Fruit fly (Drosophila melanogaster) whole organism, prepupa: ENCODE results near the gene numb.
A peak's percentile ranks its signal among the peaks of the same experiment; 100 is the strongest.

Source experiments
- CG10631 ChIP-seq: fragments of 200-800 bp; sonication (Bioruptor generic); optimal IDR thresholded peaks from 2 replicates; lab custom pipeline; 2016; ENCODE audit warnings: missing biosample characterization, missing genetic modification characterization
- CG10669 ChIP-seq: fragments of 200-800 bp; sonication (Bioruptor generic); optimal IDR thresholded peaks from 3 replicates; lab custom pipeline; 2018; ENCODE audit warnings: missing biosample characterization, mild to moderate bottlenecking, missing genetic modification characterization, moderate library complexity
- CG11762 ChIP-seq: fragments of 200-800 bp; sonication (Bioruptor generic); optimal IDR thresholded peaks from 3 replicates; lab custom pipeline; 2016; ENCODE audit warnings: missing biosample characterization, missing genetic modification characterization; ENCODE audit not compliant: insufficient read depth
- CG11902 ChIP-seq: fragments of 200-800 bp; sonication (Bioruptor generic); optimal IDR thresholded peaks from 3 replicates; lab custom pipeline; 2016; ENCODE audit warnings: missing biosample characterization, missing genetic modification characterization
- CG15336 ChIP-seq: fragments of 200-800 bp; sonication (Bioruptor generic); IDR thresholded peaks from 2 replicates; pipeline ENCODE4 v1.3.6; 2022; ENCODE audit warnings: missing biosample characterization, missing genetic modification characterization
- CG32006 ChIP-seq: fragments of 200-800 bp; sonication (Bioruptor generic); optimal IDR thresholded peaks from 3 replicates; lab custom pipeline; 2017; ENCODE audit warnings: missing biosample characterization, mild to moderate bottlenecking, missing genetic modification characterization
- CG34406 ChIP-seq: fragments of 200-800 bp; sonication (Bioruptor generic); optimal IDR thresholded peaks from 3 replicates; lab custom pipeline; 2016; ENCODE audit warnings: missing biosample characterization, missing genetic modification characterization
- CG6163 ChIP-seq: fragments of 200-800 bp; sonication (Bioruptor generic); IDR thresholded peaks from 3 replicates; pipeline ENCODE4 v1.3.6; 2022; ENCODE audit warnings: missing biosample characterization, missing genetic modification characterization
- CG6792 ChIP-seq: fragments of 200-800 bp; sonication (Bioruptor generic); optimal IDR thresholded peaks from 3 replicates; lab custom pipeline; 2016; ENCODE audit warnings: missing biosample characterization, missing genetic modification characterization
- CG6808 ChIP-seq: fragments of 200-800 bp; sonication (Bioruptor generic); optimal IDR thresholded peaks from 3 replicates; lab custom pipeline; 2017; ENCODE audit warnings: missing biosample characterization, missing genetic modification characterization, mild to moderate bottlenecking, moderate library complexity, missing genetic modification reagents
- CG8632 ChIP-seq: fragments of 200-800 bp; sonication (Bioruptor generic); optimal IDR thresholded peaks from 3 replicates; lab custom pipeline; 2016; ENCODE audit warnings: missing biosample characterization, missing genetic modification characterization
- Eip75B ChIP-seq: fragments of 200-800 bp; sonication (Bioruptor generic); optimal IDR thresholded peaks from 3 replicates; lab custom pipeline; 2016; ENCODE audit warnings: missing biosample characterization, missing genetic modification characterization
- Eip93F ChIP-seq: fragments of 200-800 bp; sonication (Bioruptor generic); optimal IDR thresholded peaks from 2 replicates; lab custom pipeline; 2016; ENCODE audit warnings: missing biosample characterization, mild to moderate bottlenecking, missing genetic modification characterization
- Ets21C ChIP-seq: fragments of 200-800 bp; sonication (Bioruptor generic); optimal IDR thresholded peaks from 3 replicates; lab custom pipeline; 2016; ENCODE audit warnings: missing biosample characterization, missing genetic modification characterization
- Ets96B ChIP-seq: fragments of 200-800 bp; optimal IDR thresholded peaks from 2 replicates; lab custom pipeline; 2019; ENCODE audit warnings: missing biosample characterization, mild to moderate bottlenecking, missing genetic modification characterization, moderate library complexity
- Gug ChIP-seq: fragments of 200-800 bp; sonication (Bioruptor generic); IDR thresholded peaks from 2 replicates; pipeline ENCODE4 v1.3.6; 2022; ENCODE audit warnings: missing biosample characterization, missing genetic modification characterization
- Hr38 ChIP-seq: sonication (Bioruptor generic); optimal IDR thresholded peaks from 2 replicates; lab custom pipeline; 2016; ENCODE audit warnings: missing biosample characterization, missing genetic modification characterization
- Hr39 ChIP-seq: fragments of 200-800 bp; sonication (Bioruptor generic); optimal IDR thresholded peaks from 2 replicates; lab custom pipeline; 2016; ENCODE audit warnings: missing biosample characterization, missing genetic modification characterization
- Hr4 ChIP-seq: fragments of 200-800 bp; sonication (Bioruptor generic); optimal IDR thresholded peaks from 3 replicates; lab custom pipeline; 2016; ENCODE audit warnings: missing biosample characterization, missing genetic modification characterization
- Lpt ChIP-seq: fragments of 200-800 bp; sonication (Bioruptor generic); optimal IDR thresholded peaks from 3 replicates; lab custom pipeline; 2016; ENCODE audit warnings: missing biosample characterization, missing genetic modification characterization
- OdsH ChIP-seq: fragments of 200-800 bp; sonication (Bioruptor generic); optimal IDR thresholded peaks from 3 replicates; lab custom pipeline; 2016; ENCODE audit warnings: missing biosample characterization, missing genetic modification characterization
- Sox102F ChIP-seq: fragments of 200-800 bp; sonication (Bioruptor generic); optimal IDR thresholded peaks from 2 replicates; lab custom pipeline; 2016; ENCODE audit warnings: missing biosample characterization, mild to moderate bottlenecking, missing genetic modification characterization
- Sox15 ChIP-seq: fragments of 200-800 bp; sonication (Bioruptor generic); optimal IDR thresholded peaks from 3 replicates; lab custom pipeline; 2016; ENCODE audit warnings: missing biosample characterization, missing genetic modification characterization
- acj6 ChIP-seq: fragments of 200-800 bp; sonication (Bioruptor generic); optimal IDR thresholded peaks from 3 replicates; lab custom pipeline; 2016; ENCODE audit warnings: missing biosample characterization, missing genetic modification characterization
- dsx ChIP-seq: fragments of 200-800 bp; optimal IDR thresholded peaks from 3 replicates; lab custom pipeline; 2019; ENCODE audit warnings: missing biosample characterization, mild to moderate bottlenecking, missing genetic modification characterization, moderate library complexity; ENCODE audit not compliant: poor library complexity, severe bottlenecking
- eg ChIP-seq: fragments of 200-800 bp; sonication (Bioruptor generic); IDR thresholded peaks from 3 replicates; pipeline ENCODE4 v1.3.6; 2022; ENCODE audit warnings: missing biosample characterization, missing genetic modification characterization
- esn ChIP-seq: fragments of 200-800 bp; sonication (Bioruptor generic); optimal IDR thresholded peaks from 2 replicates; lab custom pipeline; 2016; ENCODE audit warnings: missing biosample characterization, mild to moderate bottlenecking, missing genetic modification characterization, moderate library complexity
- fd59A ChIP-seq: fragments of 200-800 bp; sonication (Bioruptor generic); optimal IDR thresholded peaks from 2 replicates; lab custom pipeline; 2017; ENCODE audit warnings: missing biosample characterization, mild to moderate bottlenecking, missing genetic modification characterization, missing genetic modification reagents
- fd85E ChIP-seq: fragments of 200-800 bp; sonication (Bioruptor generic); optimal IDR thresholded peaks from 3 replicates; lab custom pipeline; 2016; ENCODE audit warnings: missing biosample characterization, missing genetic modification characterization
- pdm3 ChIP-seq: fragments of 200-800 bp; sonication (Bioruptor generic); optimal IDR thresholded peaks from 3 replicates; lab custom pipeline; 2016; ENCODE audit warnings: missing biosample characterization, missing genetic modification characterization
- svp ChIP-seq: fragments of 200-800 bp; sonication (Bioruptor generic); peaks from one replicate; lab custom pipeline; 2016; ENCODE audit warnings: missing biosample characterization, missing genetic modification characterization
- topi ChIP-seq: fragments of 200-800 bp; sonication (Bioruptor generic); optimal IDR thresholded peaks from 3 replicates; lab custom pipeline; 2016; ENCODE audit warnings: missing biosample characterization, missing genetic modification characterization
- vri ChIP-seq: fragments of 200-800 bp; sonication (Bioruptor generic); optimal IDR thresholded peaks from 3 replicates; lab custom pipeline; 2016; ENCODE audit warnings: missing biosample characterization, mild to moderate bottlenecking, missing genetic modification characterization

numb gene

DNA sequence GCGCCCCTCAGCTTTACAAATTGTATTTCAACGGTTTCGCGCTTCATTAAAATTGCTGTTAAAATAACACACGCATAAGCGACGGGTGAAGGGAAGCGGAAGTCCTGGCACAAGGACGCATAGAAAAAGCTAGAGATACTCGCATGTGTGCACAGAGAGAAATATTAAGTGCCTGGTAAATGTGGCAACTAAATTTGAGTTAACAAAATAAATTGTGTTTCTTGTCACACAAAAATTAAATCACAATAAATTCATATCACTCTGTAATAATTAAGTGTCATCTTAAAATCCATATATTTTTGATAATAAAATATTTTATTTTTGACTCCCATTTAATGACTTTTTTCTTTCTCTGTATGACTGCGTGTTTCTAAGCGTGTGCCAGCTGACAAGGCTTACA is 37.1 kb upstream of the numb start:
- 0 out of 3 replicates have a peak, but pooled peaks have one; percentile 23 for TF ChIP-seq CG6163 (GFP tag; lab: Robert Waterston, UW)
- peak; percentile 10 for TF ChIP-seq CG32006
- TF ChIP-seq fd59A = no peak
- no peak for TF ChIP-seq topi
- no peak for TF ChIP-seq CG15336
- TF ChIP-seq CG34406 = no peak
- no peak for TF ChIP-seq acj6
- TF ChIP-seq Eip93F = no peak

DNA sequence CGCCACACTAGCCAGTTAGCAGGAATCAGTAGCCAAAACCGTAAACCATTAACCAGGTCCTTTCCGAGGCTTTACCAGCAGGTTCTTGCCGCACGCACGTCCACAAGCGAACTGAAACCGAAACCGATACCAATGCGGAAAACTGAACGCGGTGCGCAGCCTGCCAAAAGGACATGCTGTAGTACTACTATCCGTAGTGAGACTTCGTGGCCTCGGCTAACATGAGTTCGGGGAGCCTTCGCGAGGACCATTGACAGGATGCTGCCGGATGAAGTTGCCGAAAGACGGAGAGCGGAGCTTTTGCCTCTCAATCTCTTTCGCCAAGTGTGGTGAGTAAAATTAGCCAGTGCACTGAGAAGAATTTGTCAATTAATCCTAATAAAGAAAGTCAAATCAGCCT is 22.2 kb upstream of the numb start, which contains the start of gene Shawl:
Gene Shawl, minus strand, starts transcription at position 104 of the 400 bp plus-strand sequence.
- no peak for TF ChIP-seq Sox15 (GFP tag; lab: Kevin White, UChicago)
- TF ChIP-seq CG11762 (GFP tag; lab: Kevin White, UChicago) = no peak
- TF ChIP-seq fd59A = no peak
- no peak for TF ChIP-seq Gug (GFP tag; lab: Robert Waterston, UW)
- TF ChIP-seq CG10669 = no peak
- no peak for TF ChIP-seq eg (GFP tag; lab: Robert Waterston, UW)
- TF ChIP-seq, all 60 proteins: peak for 0

DNA sequence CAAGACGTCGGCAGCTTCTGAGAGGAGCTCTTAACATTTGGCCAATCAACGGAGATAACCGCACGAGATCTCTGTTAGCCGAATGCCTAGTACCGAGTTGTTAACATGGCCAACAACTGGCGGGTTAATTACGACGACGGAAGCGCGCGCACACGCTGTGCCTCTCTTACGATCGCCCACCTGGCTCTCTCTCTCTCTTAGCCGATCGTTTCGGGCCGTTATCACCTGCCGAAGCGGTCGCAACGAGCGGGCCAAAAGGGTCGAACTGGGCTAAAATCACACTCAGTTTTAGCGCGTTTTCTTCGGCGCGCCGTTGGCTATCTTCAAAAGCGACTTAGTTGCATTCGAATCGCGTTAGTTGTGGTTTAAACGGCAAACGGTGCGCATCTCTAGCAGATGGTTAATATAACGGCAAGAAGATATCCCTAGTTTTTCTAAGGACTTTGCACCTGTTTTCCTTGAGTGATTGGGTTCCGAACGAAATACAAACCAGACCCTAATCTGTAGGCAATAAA is 21.0 kb upstream of the numb start, which contains the start of gene Mco1:
Gene Mco1, plus strand, starts transcription at position 345 of the 515 bp plus-strand sequence.
- peak; percentile 78 for TF ChIP-seq dsx (GFP tag; lab: Kevin White, UChicago)
- TF ChIP-seq CG10669 = no peak
- TF ChIP-seq CG6808 (GFP tag; lab: Kevin White, UChicago) = no peak

DNA sequence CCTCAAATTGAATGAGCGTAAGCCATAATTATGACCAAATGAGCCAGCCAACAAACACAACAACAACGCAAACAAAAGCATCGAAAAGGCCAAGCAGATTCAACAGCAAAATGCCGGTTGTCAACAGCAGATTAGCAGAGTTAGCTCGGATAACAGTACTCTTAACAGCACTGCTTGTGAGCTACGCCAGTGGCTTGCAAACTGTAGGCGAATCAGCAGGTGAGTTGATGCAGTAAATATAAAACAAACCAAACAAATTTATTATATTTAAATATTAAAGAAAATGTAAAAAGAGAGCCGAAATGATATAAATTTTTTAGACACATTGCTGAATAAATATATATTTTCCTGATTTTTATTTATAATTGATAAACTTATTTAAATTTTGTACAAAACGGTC is 16.6 kb upstream of the numb start:
- no peak for TF ChIP-seq Eip75B (GFP tag; lab: Kevin White, UChicago)
- TF ChIP-seq acj6 = no peak
- no peak for TF ChIP-seq pdm3 (GFP tag; lab: Kevin White, UChicago)
- TF ChIP-seq CG11902 = no peak
- TF ChIP-seq svp (GFP tag; lab: Kevin White, UChicago) = no peak
- TF ChIP-seq vri (GFP tag; lab: Kevin White, UChicago) = no peak
- no peak for TF ChIP-seq Ets21C (GFP tag; lab: Kevin White, UChicago)
- TF ChIP-seq CG32006 = no peak
- TF ChIP-seq Hr38 = no peak
- no peak for TF ChIP-seq fd85E (GFP tag; lab: Kevin White, UChicago)
- no peak for TF ChIP-seq CG6792
- TF ChIP-seq, all 60 proteins: peak for 0

DNA sequence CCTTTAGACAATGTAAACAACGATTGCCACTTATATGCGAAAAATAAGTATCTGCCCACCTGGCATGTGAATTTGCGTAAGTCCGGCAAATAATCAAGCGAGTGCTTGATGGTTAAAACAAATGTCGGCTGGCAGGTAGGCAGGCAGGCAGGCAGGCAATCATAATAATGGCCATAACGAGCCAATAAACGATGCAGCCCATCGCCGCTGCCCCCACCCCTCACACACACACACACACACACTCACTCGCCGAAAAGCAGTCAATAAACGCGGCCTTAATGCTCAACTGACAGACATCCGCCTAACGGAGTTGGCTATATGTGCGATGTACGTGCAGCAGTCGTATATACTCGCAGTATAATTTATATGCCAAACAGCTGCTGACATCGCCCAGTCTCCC is 16.0 kb upstream of the numb start:
- TF ChIP-seq Ets96B = no peak
- no peak for TF ChIP-seq esn
- TF ChIP-seq CG10669 = no peak
- no peak for TF ChIP-seq CG8632 (GFP tag; lab: Kevin White, UChicago)
- no peak for TF ChIP-seq pdm3 (GFP tag; lab: Kevin White, UChicago)
- no peak for TF ChIP-seq acj6
- TF ChIP-seq fd59A = no peak
- TF ChIP-seq Eip75B (GFP tag; lab: Kevin White, UChicago) = no peak
- TF ChIP-seq eg (GFP tag; lab: Robert Waterston, UW) = no peak
- no peak for TF ChIP-seq Sox102F (GFP tag; lab: Kevin White, UChicago)
- TF ChIP-seq OdsH = no peak
- TF ChIP-seq Lpt (GFP tag; lab: Kevin White, UChicago) = no peak
- no peak for TF ChIP-seq Sox15 (GFP tag; lab: Kevin White, UChicago)
- TF ChIP-seq Ets21C (GFP tag; lab: Kevin White, UChicago) = no peak
- TF ChIP-seq CG10631 (GFP tag; lab: Kevin White, UChicago) = no peak
- no peak for TF ChIP-seq Hr4
- TF ChIP-seq CG11762 (GFP tag; lab: Kevin White, UChicago) = no peak
- no peak for TF ChIP-seq topi
- no peak for TF ChIP-seq CG32006
- TF ChIP-seq Hr39 = no peak
